Worm (Caenorhabditis elegans): Measurements from ENCODE around the gene K09C4.9.

Gene K09C4.9

ce11 chrX:3271673-3272072, at the start of gene K09C4.9:
TSS of gene K09C4.9 (minus strand) at chrX:3271773.
- TF ChIP-seq R02D3.7 (tag; optimal IDR thresholded peaks at IDR 0.05) (no peak), unc-62 (GFP tag; optimal IDR thresholded peaks at IDR 0.05) (no peak), nhr-12 (tag; optimal IDR thresholded peaks at IDR 0.05) (no peak), lsy-2 (tag; optimal IDR thresholded peaks at IDR 0.05) (no peak), ztf-11 (tag; optimal IDR thresholded peaks at IDR 0.05) (no peak), F13H6.1 (tag; optimal IDR thresholded peaks at IDR 0.05) (no peak), nhr-77 (tag; optimal IDR thresholded peaks at IDR 0.05) (no peak), peb-1 (tag; optimal IDR thresholded peaks at IDR 0.05) (no peak), nhr-23 (tag; optimal IDR thresholded peaks at IDR 0.05) (no peak), sma-3 (GFP tag; optimal IDR thresholded peaks at IDR 0.05) (no peak), zag-1 (tag; optimal IDR thresholded peaks at IDR 0.05) (no peak), elt-1 (tag; optimal IDR thresholded peaks at IDR 0.05) (no peak), aly-2 (tag; optimal IDR thresholded peaks at IDR 0.05) (no peak), nhr-21 (tag; optimal IDR thresholded peaks at IDR 0.05) (no peak), blmp-1 (tag; optimal IDR thresholded peaks at IDR 0.05; ENCODE audit: insufficient read depth) (no peak), ceh-16 (tag; optimal IDR thresholded peaks at IDR 0.05) (no peak), nhr-11 (tag; optimal IDR thresholded peaks at IDR 0.05) (no peak)

- TF ChIP-seq nhr-77 (tag; optimal IDR thresholded peaks at IDR 0.05), result no peak
- no peak for TF ChIP-seq sma-9 (GFP tag; optimal IDR thresholded peaks at IDR 0.05)
- TF ChIP-seq sma-9 (tag; optimal IDR thresholded peaks at IDR 0.05), result no peak
- TF ChIP-seq egl-27 (tag; optimal IDR thresholded peaks at IDR 0.05), result no peak
- no peak for TF ChIP-seq unc-39 (tag; optimal IDR thresholded peaks at IDR 0.05)
- no peak for TF ChIP-seq sma-3 (GFP tag; optimal IDR thresholded peaks at IDR 0.05)
- no peak for TF ChIP-seq nhr-6 (tag; optimal IDR thresholded peaks at IDR 0.05)
Observed at ce11 chrX:3316830-3317229, 45.3 kb upstream of the K09C4.9 start.

- no peak for TF ChIP-seq lin-39 (tag; optimal IDR thresholded peaks at IDR 0.05)
- TF ChIP-seq alr-1 (tag; optimal IDR thresholded peaks at IDR 0.05), result no peak
- no peak for TF ChIP-seq unc-39 (tag; optimal IDR thresholded peaks at IDR 0.05)
- TF ChIP-seq blmp-1 (tag; optimal IDR thresholded peaks at IDR 0.05; ENCODE audit: insufficient read depth), result no peak
- no peak for TF ChIP-seq ama-1 (optimal IDR thresholded peaks at IDR 0.05)
- TF ChIP-seq elt-1 (tag; optimal IDR thresholded peaks at IDR 0.05), result no peak
- no peak for TF ChIP-seq dmd-4 (tag; optimal IDR thresholded peaks at IDR 0.05)
- no peak for TF ChIP-seq F13H6.1 (tag; optimal IDR thresholded peaks at IDR 0.05)
- TF ChIP-seq unc-62 (GFP tag; optimal IDR thresholded peaks at IDR 0.05), result no peak
- TF ChIP-seq nhr-6 (tag; optimal IDR thresholded peaks at IDR 0.05), result no peak
- no peak for TF ChIP-seq nhr-23 (tag; optimal IDR thresholded peaks at IDR 0.05)
- TF ChIP-seq nhr-129 (tag; optimal IDR thresholded peaks at IDR 0.05), result no peak
- no peak for TF ChIP-seq aly-2 (tag; optimal IDR thresholded peaks at IDR 0.05)
- TF ChIP-seq unc-55 (GFP tag; optimal IDR thresholded peaks at IDR 0.05), result no peak
- TF ChIP-seq nhr-11 (tag; optimal IDR thresholded peaks at IDR 0.05), result no peak
Observed at ce11 chrX:3315891-3316657, 44.5 kb upstream of the K09C4.9 start.

ce11 chrX:3315014-3315413, 43.4 kb upstream of the K09C4.9 start, which contains the start of gene ddr-2:
TSS of gene ddr-2 (plus strand) at chrX:3315314.
- TF ChIP-seq aly-2 (tag; optimal IDR thresholded peaks at IDR 0.05) (no peak), blmp-1 (tag; optimal IDR thresholded peaks at IDR 0.05; ENCODE audit: insufficient read depth) (no peak), sma-3 (GFP tag; optimal IDR thresholded peaks at IDR 0.05) (no peak), elt-1 (tag; optimal IDR thresholded peaks at IDR 0.05) (no peak), ceh-82 (tag; optimal IDR thresholded peaks at IDR 0.05) (no peak), zag-1 (tag; optimal IDR thresholded peaks at IDR 0.05) (no peak), lin-11 (tag; optimal IDR thresholded peaks at IDR 0.05) (no peak), ztf-11 (tag; optimal IDR thresholded peaks at IDR 0.05) (no peak), sma-9 (GFP tag; optimal IDR thresholded peaks at IDR 0.05) (no peak), sma-9 (tag; optimal IDR thresholded peaks at IDR 0.05) (no peak), lin-39 (tag; optimal IDR thresholded peaks at IDR 0.05) (no peak), Y55F3AM.14 (GFP tag; optimal IDR thresholded peaks at IDR 0.05) (no peak), elt-3 (tag; optimal IDR thresholded peaks at IDR 0.05) (no peak), mab-5 (tag; optimal IDR thresholded peaks at IDR 0.05) (no peak), nhr-23 (tag; optimal IDR thresholded peaks at IDR 0.05) (no peak), nhr-12 (tag; optimal IDR thresholded peaks at IDR 0.05) (no peak), nhr-77 (tag; optimal IDR thresholded peaks at IDR 0.05) (no peak), unc-39 (tag; optimal IDR thresholded peaks at IDR 0.05) (no peak), lsy-2 (tag; optimal IDR thresholded peaks at IDR 0.05) (no peak)
